Worm (Caenorhabditis elegans): ENCODE data around the gene Y43F4A.1.

The Y43F4A.1 gene

DNA sequence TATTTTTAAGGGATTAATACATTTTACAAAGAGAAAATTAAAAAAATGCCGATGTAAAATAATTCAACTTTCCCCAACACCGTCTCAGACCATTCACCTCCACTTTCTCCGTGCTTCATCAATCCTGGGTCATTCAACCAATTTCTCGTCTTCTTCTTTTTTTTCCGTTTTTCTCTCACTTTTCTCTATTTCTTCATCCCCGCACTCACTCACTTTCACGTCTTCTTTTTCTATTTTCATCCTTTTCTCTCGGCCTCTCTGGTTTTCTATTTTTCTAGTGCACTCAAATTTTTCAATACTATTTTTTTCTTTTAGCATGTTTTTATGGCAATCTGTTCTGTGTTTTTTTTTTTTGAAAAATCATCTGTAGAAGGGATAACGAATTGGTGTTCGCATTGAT lies 7.2 kb upstream of the Y43F4A.1 start:
- TF ChIP-seq ets-4 (tag; optimal IDR thresholded peaks at IDR 0.05): no peak
- TF ChIP-seq lim-6 (tag; optimal IDR thresholded peaks at IDR 0.05): no peak
- no peak for TF ChIP-seq ahr-1 (tag; optimal IDR thresholded peaks at IDR 0.05)
- no peak for TF ChIP-seq ceh-48 (tag; optimal IDR thresholded peaks at IDR 0.05)
- no peak for TF ChIP-seq ceh-22 (tag; optimal IDR thresholded peaks at IDR 0.05)
- TF ChIP-seq unc-42 (tag; optimal IDR thresholded peaks at IDR 0.05): peak; percentile 10
- no peak for TF ChIP-seq dmd-4 (tag; optimal IDR thresholded peaks at IDR 0.05; ENCODE audit: borderline replicate concordance)

- TF ChIP-seq ztf-16 (tag; optimal IDR thresholded peaks at IDR 0.05): no peak
- TF ChIP-seq syd-9 (tag; optimal IDR thresholded peaks at IDR 0.05): no peak
- no peak for TF ChIP-seq ceh-45 (GFP tag; IDR thresholded peaks at IDR 0.05)
- TF ChIP-seq pha-2 (tag; optimal IDR thresholded peaks at IDR 0.05): no peak
- TF ChIP-seq ceh-24 (tag; optimal IDR thresholded peaks at IDR 0.05): no peak
- no peak for TF ChIP-seq pat-9 (tag; optimal IDR thresholded peaks at IDR 0.05)
Measured at ce11 chrIII:13216488-13217016, 6.3 kb upstream of the Y43F4A.1 start.

DNA sequence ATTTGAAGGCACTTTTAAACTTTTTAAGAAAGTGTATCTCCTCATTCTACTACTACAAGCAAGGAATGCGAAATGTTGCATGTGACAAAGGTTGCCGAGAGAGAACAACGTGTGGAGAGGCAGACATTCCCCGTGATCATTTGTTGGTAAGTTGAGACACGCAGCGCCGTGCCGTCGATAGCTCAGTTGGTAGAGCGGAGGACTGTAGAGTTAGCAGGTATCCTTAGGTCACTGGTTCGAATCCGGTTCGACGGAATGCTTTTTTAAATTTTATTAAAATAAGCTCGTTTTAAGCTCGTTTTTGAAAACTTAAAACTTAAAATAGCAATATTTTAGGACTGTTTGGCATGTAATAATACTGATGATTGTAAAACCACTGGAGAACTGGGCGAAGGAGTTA lies 1.5 kb downstream of the Y43F4A.1 start:
- TF ChIP-seq ttx-3 (tag; optimal IDR thresholded peaks at IDR 0.05): no peak
- TF ChIP-seq gmeb-2 (tag; optimal IDR thresholded peaks at IDR 0.05): no peak
- TF ChIP-seq tbx-2 (tag; optimal IDR thresholded peaks at IDR 0.05): peak; percentile 36
- peak; percentile 51 for TF ChIP-seq hlh-30 (tag; optimal IDR thresholded peaks at IDR 0.05; ENCODE audit: insufficient read depth)
- TF ChIP-seq ceh-14 (tag; optimal IDR thresholded peaks at IDR 0.05): no peak
- TF ChIP-seq ceh-22 (tag; optimal IDR thresholded peaks at IDR 0.05): no peak
- TF ChIP-seq che-1 (tag; optimal IDR thresholded peaks at IDR 0.05): peak; percentile 22
- no peak for TF ChIP-seq unc-42 (tag; optimal IDR thresholded peaks at IDR 0.05)
- TF ChIP-seq pqm-1 (tag; optimal IDR thresholded peaks at IDR 0.05): no peak
- no peak for TF ChIP-seq nhr-232 (tag; optimal IDR thresholded peaks at IDR 0.05)
- no peak for TF ChIP-seq fax-1 (tag; optimal IDR thresholded peaks at IDR 0.05)
- no peak for TF ChIP-seq fkh-10 (GFP tag; optimal IDR thresholded peaks at IDR 0.05)
- peak; percentile 6 for TF ChIP-seq hlh-6 (tag; optimal IDR thresholded peaks at IDR 0.05)
- no peak for TF ChIP-seq pha-4 (tag; optimal IDR thresholded peaks at IDR 0.05)
- TF ChIP-seq ceh-9 (tag; optimal IDR thresholded peaks at IDR 0.05): no peak
- no peak for TF ChIP-seq zip-5 (tag; optimal IDR thresholded peaks at IDR 0.05)
- TF ChIP-seq pros-1 (tag; optimal IDR thresholded peaks at IDR 0.05): no peak
- no peak for TF ChIP-seq madf-2 (tag; optimal IDR thresholded peaks at IDR 0.05)
- no peak for TF ChIP-seq hlh-8 (tag; optimal IDR thresholded peaks at IDR 0.05)
- no peak for TF ChIP-seq pag-3 (tag; optimal IDR thresholded peaks at IDR 0.05; ENCODE audit: borderline replicate concordance)
- TF ChIP-seq unc-55 (GFP tag; optimal IDR thresholded peaks at IDR 0.05): no peak
- no peak for TF ChIP-seq ceh-6 (GFP tag; optimal IDR thresholded peaks at IDR 0.05)
- TF ChIP-seq pat-9 (tag; optimal IDR thresholded peaks at IDR 0.05): peak; percentile 50
- no peak for TF ChIP-seq rnt-1 (tag; optimal IDR thresholded peaks at IDR 0.05)
- no peak for TF ChIP-seq hlh-15 (tag; optimal IDR thresholded peaks at IDR 0.05)
- TF ChIP-seq elt-2 (tag; optimal IDR thresholded peaks at IDR 0.05): no peak
- TF ChIP-seq C08G9.2 (tag; optimal IDR thresholded peaks at IDR 0.05): no peak
- no peak for TF ChIP-seq F13H6.1 (tag; optimal IDR thresholded peaks at IDR 0.05)

DNA sequence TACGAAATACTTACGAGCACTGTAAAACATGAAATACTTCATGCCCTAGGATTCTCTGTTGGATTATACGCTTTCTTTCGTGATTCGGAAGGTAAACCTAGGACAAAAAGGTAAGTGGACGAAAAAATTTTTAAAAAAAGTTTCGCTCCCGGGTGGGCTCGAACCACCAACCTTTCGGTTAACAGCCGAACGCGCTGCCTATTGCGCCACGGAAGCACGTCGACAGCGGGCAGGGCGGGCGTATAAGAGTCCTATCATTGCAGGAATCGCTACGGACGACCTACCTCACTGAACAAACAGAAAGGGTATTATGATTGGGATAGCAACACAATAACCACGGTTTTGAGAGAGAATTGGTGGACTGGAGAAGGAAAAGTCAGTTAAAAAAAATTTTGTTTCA lies 2.1 kb downstream of the Y43F4A.1 start:
- peak; percentile 9 for TF ChIP-seq dve-1 (tag; optimal IDR thresholded peaks at IDR 0.05)
- no peak for TF ChIP-seq ceh-2 (tag; optimal IDR thresholded peaks at IDR 0.05)
- TF ChIP-seq dmd-4 (tag; optimal IDR thresholded peaks at IDR 0.05; ENCODE audit: borderline replicate concordance): no peak
- no peak for TF ChIP-seq lim-6 (tag; optimal IDR thresholded peaks at IDR 0.05)
- no peak for TF ChIP-seq pha-4 (tag; optimal IDR thresholded peaks at IDR 0.05)
- peak; percentile 49 for TF ChIP-seq ceh-34 (tag; optimal IDR thresholded peaks at IDR 0.05)
- TF ChIP-seq C08G9.2 (tag; optimal IDR thresholded peaks at IDR 0.05): peak; percentile 31
- peak; percentile 28 for TF ChIP-seq nhr-232 (tag; optimal IDR thresholded peaks at IDR 0.05)
- no peak for TF ChIP-seq hlh-15 (tag; optimal IDR thresholded peaks at IDR 0.05)
- TF ChIP-seq ceh-45 (GFP tag; IDR thresholded peaks at IDR 0.05): no peak
- TF ChIP-seq hlh-6 (tag; optimal IDR thresholded peaks at IDR 0.05): peak; percentile 25
- peak; percentile 33 for TF ChIP-seq nfya-1 (tag; optimal IDR thresholded peaks at IDR 0.05)
- peak; percentile 26 for TF ChIP-seq hlh-13 (GFP tag; optimal IDR thresholded peaks at IDR 0.05)
- TF ChIP-seq C38D4.7 (GFP tag; optimal IDR thresholded peaks at IDR 0.05): peak; percentile 68
- peak; percentile 57 for TF ChIP-seq ceh-6 (GFP tag; optimal IDR thresholded peaks at IDR 0.05)
- peak; percentile 3 for TF ChIP-seq pha-2 (tag; optimal IDR thresholded peaks at IDR 0.05)
- TF ChIP-seq Y22D7AL.16 (tag; optimal IDR thresholded peaks at IDR 0.05): peak; percentile 24
- TF ChIP-seq ttx-3 (tag; optimal IDR thresholded peaks at IDR 0.05): peak; percentile 31
- TF ChIP-seq gmeb-2 (tag; optimal IDR thresholded peaks at IDR 0.05): peak; percentile 61
- peak; percentile 55 for TF ChIP-seq fkh-6 (tag; optimal IDR thresholded peaks at IDR 0.05)
- peak; percentile 7 for TF ChIP-seq ceh-31 (tag; optimal IDR thresholded peaks at IDR 0.05)
